Comparison of ENCODE assay signal across 1 fruit fly cellular context in genomic region chr3R:4399810-4400496, dm6.
TF ChIP-seq lines count a peak whose summit lies in the region.

No protein-coding gene starts in this region.

TF ChIP-seq in whole organism, embryonic, 481 proteins besides CTCF, POLR2A, EP300 and RAD21 (continued from another document and continues in another):
- no peak for TF ChIP-seq MTF-1 (GFP tag; optimal IDR thresholded peaks at IDR 0.05; lab: Kevin White, UChicago; ENCODE audit: borderline replicate concordance)
- no peak for TF ChIP-seq CG8290 (GFP tag; optimal IDR thresholded peaks at IDR 0.05; lab: Kevin White, UChicago)
- TF ChIP-seq CG8290 (tag; optimal IDR thresholded peaks at IDR 0.05; lab: Kevin White, UChicago) = no peak
- TF ChIP-seq CG2202 (tag; optimal IDR thresholded peaks at IDR 0.05; lab: Kevin White, UChicago) = no peak
- TF ChIP-seq tap (tag; optimal IDR thresholded peaks at IDR 0.05; lab: Kevin White, UChicago) = no peak
- no peak for TF ChIP-seq CG14965 (GFP tag; optimal IDR thresholded peaks at IDR 0.05; lab: Kevin White, UChicago; ENCODE audit: borderline replicate concordance)
- TF ChIP-seq ac (GFP tag; optimal IDR thresholded peaks at IDR 0.05; lab: Kevin White, UChicago) = no peak
- TF ChIP-seq fd96Cb (tag; optimal IDR thresholded peaks at IDR 0.05; lab: Kevin White, UChicago) = peak; percentile 10
- no peak for TF ChIP-seq hth (optimal IDR thresholded peaks at IDR 0.05; lab: Kevin White, UChicago)
- no peak for TF ChIP-seq CG12155 (GFP tag; optimal IDR thresholded peaks at IDR 0.05; lab: Kevin White, UChicago)
- TF ChIP-seq tll (GFP tag; optimal IDR thresholded peaks at IDR 0.05; lab: Kevin White, UChicago) = no peak
- peak; percentile 31; the same call in 1 of the 3 replicates for TF ChIP-seq ci (GFP tag; IDR thresholded peaks at IDR 0.05; lab: Robert Waterston, UW)
- TF ChIP-seq CHES-1-like (GFP tag; optimal IDR thresholded peaks at IDR 0.05; lab: Kevin White, UChicago) = no peak
- TF ChIP-seq sens (GFP tag; lab: Kevin White, UChicago) = peak; percentile 49
- no peak for TF ChIP-seq Bteb2 (GFP tag; optimal IDR thresholded peaks at IDR 0.05; lab: Kevin White, UChicago)
- TF ChIP-seq CG18011 (GFP tag; optimal IDR thresholded peaks at IDR 0.05; lab: Kevin White, UChicago) = no peak
- TF ChIP-seq Eip74EF (GFP tag; optimal IDR thresholded peaks at IDR 0.05; lab: Kevin White, UChicago) = no peak
- TF ChIP-seq B-H1 (GFP tag; IDR thresholded peaks at IDR 0.05; lab: Robert Waterston, UW) = no peak
- TF ChIP-seq Nf-YB (GFP tag; optimal IDR thresholded peaks at IDR 0.05; lab: Kevin White, UChicago) = no peak
- TF ChIP-seq fd64A (GFP tag; optimal IDR thresholded peaks at IDR 0.05; lab: Kevin White, UChicago) = no peak
- TF ChIP-seq bowl (GFP tag; IDR thresholded peaks at IDR 0.05; lab: Robert Waterston, UW) = no peak
- TF ChIP-seq Stat92E (GFP tag; optimal IDR thresholded peaks at IDR 0.05; lab: Kevin White, UChicago) = no peak
- TF ChIP-seq CG10147 (GFP tag; optimal IDR thresholded peaks at IDR 0.05; lab: Kevin White, UChicago) = peak; percentile 20
- TF ChIP-seq sc (optimal IDR thresholded peaks at IDR 0.05; lab: Kevin White, UChicago) = no peak
- no peak for TF ChIP-seq sc (GFP tag; optimal IDR thresholded peaks at IDR 0.05; lab: Kevin White, UChicago)
- peak; percentile 22 for TF ChIP-seq psq (GFP tag; optimal IDR thresholded peaks at IDR 0.05; lab: Kevin White, UChicago)
- TF ChIP-seq Gsc (GFP tag; IDR thresholded peaks at IDR 0.05; lab: Robert Waterston, UW) = no peak
- no peak for TF ChIP-seq Dp (GFP tag; optimal IDR thresholded peaks at IDR 0.05; lab: Kevin White, UChicago)
- no peak for TF ChIP-seq GATAe (GFP tag; conservative IDR thresholded peaks at IDR 0.05; lab: Robert Waterston, UW)
- TF ChIP-seq abd-A (tag; optimal IDR thresholded peaks at IDR 0.05; lab: Kevin White, UChicago) = no peak
- TF ChIP-seq CrebB (tag; optimal IDR thresholded peaks at IDR 0.05; lab: Kevin White, UChicago) = no peak
- TF ChIP-seq ap (GFP tag; IDR thresholded peaks at IDR 0.05; lab: Robert Waterston, UW) = no peak
- TF ChIP-seq scrt (GFP tag; optimal IDR thresholded peaks at IDR 0.05; lab: Kevin White, UChicago) = no peak
- TF ChIP-seq CG1792 (GFP tag; optimal IDR thresholded peaks at IDR 0.05; lab: Kevin White, UChicago) = no peak
- TF ChIP-seq pfk (GFP tag; optimal IDR thresholded peaks at IDR 0.05; lab: Kevin White, UChicago) = peak; percentile 8
- peak; percentile 26 for TF ChIP-seq Hsf (GFP tag; optimal IDR thresholded peaks at IDR 0.05; lab: Kevin White, UChicago)
- no peak for TF ChIP-seq NfI (GFP tag; optimal IDR thresholded peaks at IDR 0.05; lab: Kevin White, UChicago)
- TF ChIP-seq chn (GFP tag; optimal IDR thresholded peaks at IDR 0.05; lab: Kevin White, UChicago) = no peak
- peak; percentile 18 for TF ChIP-seq ind (GFP tag; optimal IDR thresholded peaks at IDR 0.05; lab: Kevin White, UChicago)
- no peak for TF ChIP-seq CG34376 (GFP tag; optimal IDR thresholded peaks at IDR 0.05; lab: Kevin White, UChicago)
- TF ChIP-seq sim (GFP tag; IDR thresholded peaks at IDR 0.05; lab: Robert Waterston, UW) = no peak
- TF ChIP-seq CG10321 (GFP tag; IDR thresholded peaks at IDR 0.05; lab: Robert Waterston, UW) = no peak
- no peak for TF ChIP-seq pho (GFP tag; optimal IDR thresholded peaks at IDR 0.05; lab: Kevin White, UChicago)
- TF ChIP-seq H2.0 (GFP tag; IDR thresholded peaks at IDR 0.05; lab: Robert Waterston, UW) = no peak
- TF ChIP-seq NC2α (GFP tag; optimal IDR thresholded peaks at IDR 0.05; lab: Kevin White, UChicago) = no peak
- peak; percentile 96 for TF ChIP-seq CG1024 (GFP tag; IDR thresholded peaks at IDR 0.05; lab: Robert Waterston, UW)
- no peak for TF ChIP-seq ATbp (GFP tag; optimal IDR thresholded peaks at IDR 0.05; lab: Kevin White, UChicago)
- no peak for TF ChIP-seq CG33213 (GFP tag; optimal IDR thresholded peaks at IDR 0.05; lab: Kevin White, UChicago)
- TF ChIP-seq Opbp (GFP tag; IDR thresholded peaks at IDR 0.05; lab: Robert Waterston, UW; ENCODE audit: partially characterized antibody) = peak; percentile 56; the same call in 1 of the 3 replicates
- TF ChIP-seq Optix (GFP tag; IDR thresholded peaks at IDR 0.05; lab: Robert Waterston, UW) = no peak
- TF ChIP-seq sr (GFP tag; IDR thresholded peaks at IDR 0.05; lab: Robert Waterston, UW) = no peak
- TF ChIP-seq danr (GFP tag; IDR thresholded peaks at IDR 0.05; lab: Robert Waterston, UW) = no peak
- no peak for TF ChIP-seq CG11398 (GFP tag; optimal IDR thresholded peaks at IDR 0.05; lab: Kevin White, UChicago)
- TF ChIP-seq CG5180 (GFP tag; optimal IDR thresholded peaks at IDR 0.05; lab: Kevin White, UChicago) = no peak
- TF ChIP-seq ems (GFP tag; optimal IDR thresholded peaks at IDR 0.05; lab: Kevin White, UChicago) = no peak
- TF ChIP-seq slbo (GFP tag; IDR thresholded peaks at IDR 0.05; lab: Robert Waterston, UW) = peak; percentile 61
- no peak for TF ChIP-seq E2f2 (GFP tag; IDR thresholded peaks at IDR 0.05; lab: Robert Waterston, UW)
- peak; percentile 18 for TF ChIP-seq CG10267 (tag; optimal IDR thresholded peaks at IDR 0.05; lab: Kevin White, UChicago)
- TF ChIP-seq CG9609 (GFP tag; optimal IDR thresholded peaks at IDR 0.05; lab: Kevin White, UChicago) = no peak
- no peak for TF ChIP-seq nerfin-2 (GFP tag; IDR thresholded peaks at IDR 0.05; lab: Robert Waterston, UW; ENCODE audit: partially characterized antibody)
- peak; percentile 39 for TF ChIP-seq Hr3 (GFP tag; optimal IDR thresholded peaks at IDR 0.05; lab: Kevin White, UChicago)
- TF ChIP-seq CG10462 (GFP tag; optimal IDR thresholded peaks at IDR 0.05; lab: Kevin White, UChicago) = no peak
- peak; percentile 63 for TF ChIP-seq vvl (GFP tag; IDR thresholded peaks at IDR 0.05; lab: Robert Waterston, UW)
- TF ChIP-seq luna (GFP tag; optimal IDR thresholded peaks at IDR 0.05; lab: Kevin White, UChicago) = no peak
- no peak for TF ChIP-seq tgo (GFP tag; IDR thresholded peaks at IDR 0.05; lab: Robert Waterston, UW)
- no peak for TF ChIP-seq btn (GFP tag; optimal IDR thresholded peaks at IDR 0.05; lab: Kevin White, UChicago)
- peak; percentile 4 for TF ChIP-seq Oli (tag; optimal IDR thresholded peaks at IDR 0.05; lab: Kevin White, UChicago)
- TF ChIP-seq CG7745 (tag; optimal IDR thresholded peaks at IDR 0.05; lab: Kevin White, UChicago) = no peak
- no peak for TF ChIP-seq Antp (GFP tag; optimal IDR thresholded peaks at IDR 0.05; lab: Kevin White, UChicago)
- peak; percentile 22 for TF ChIP-seq zen (tag; optimal IDR thresholded peaks at IDR 0.05; lab: Kevin White, UChicago)
- no peak for TF ChIP-seq crol (GFP tag; IDR thresholded peaks at IDR 0.05; lab: Robert Waterston, UW)
- TF ChIP-seq Sox102F (GFP tag; optimal IDR thresholded peaks at IDR 0.05; lab: Kevin White, UChicago) = no peak
- TF ChIP-seq Jarid2 (GFP tag; optimal IDR thresholded peaks at IDR 0.05; lab: Kevin White, UChicago) = no peak
- no peak for TF ChIP-seq gsb (GFP tag; IDR thresholded peaks at IDR 0.05; lab: Robert Waterston, UW)
- no peak for TF ChIP-seq CG1647 (GFP tag; optimal IDR thresholded peaks at IDR 0.05; lab: Kevin White, UChicago)
- TF ChIP-seq CG17186 (GFP tag; optimal IDR thresholded peaks at IDR 0.05; lab: Kevin White, UChicago) = no peak
- TF ChIP-seq emc (GFP tag; optimal IDR thresholded peaks at IDR 0.05; lab: Kevin White, UChicago) = no peak
- no peak for TF ChIP-seq sqz (GFP tag; optimal IDR thresholded peaks at IDR 0.05; lab: Kevin White, UChicago)
- TF ChIP-seq Atf-2 (GFP tag; optimal IDR thresholded peaks at IDR 0.05; lab: Kevin White, UChicago) = no peak
- no peak for TF ChIP-seq jing (GFP tag; optimal IDR thresholded peaks at IDR 0.05; lab: Kevin White, UChicago)
- TF ChIP-seq tx (GFP tag; optimal IDR thresholded peaks at IDR 0.05; lab: Kevin White, UChicago) = no peak
- TF ChIP-seq HLH3B (GFP tag; IDR thresholded peaks at IDR 0.05; lab: Robert Waterston, UW) = peak; percentile 7; the same call in 1 of the 2 replicates
- TF ChIP-seq grn (GFP tag; optimal IDR thresholded peaks at IDR 0.05; lab: Kevin White, UChicago) = no peak
- peak; percentile 63 for TF ChIP-seq CG1603 (tag; optimal IDR thresholded peaks at IDR 0.05; lab: Kevin White, UChicago)
- TF ChIP-seq lilli (GFP tag; optimal IDR thresholded peaks at IDR 0.05; lab: Kevin White, UChicago) = peak; percentile 50
- peak in 1 of 2 experiments; percentile 55 for TF ChIP-seq Dfd (GFP tag; optimal IDR thresholded peaks at IDR 0.05; lab: Kevin White, UChicago)
- TF ChIP-seq wek (GFP tag; optimal IDR thresholded peaks at IDR 0.05; lab: Kevin White, UChicago) = no peak
- no peak for TF ChIP-seq Bdp1 (GFP tag; optimal IDR thresholded peaks at IDR 0.05; lab: Kevin White, UChicago)
- TF ChIP-seq en (GFP tag; optimal IDR thresholded peaks at IDR 0.05; lab: Kevin White, UChicago) = no peak
- no peak for TF ChIP-seq Aef1 (GFP tag; IDR thresholded peaks at IDR 0.05; lab: Robert Waterston, UW)
- TF ChIP-seq CG10654 (GFP tag; optimal IDR thresholded peaks at IDR 0.05; lab: Kevin White, UChicago) = no peak
- no peak for TF ChIP-seq D19A (tag; optimal IDR thresholded peaks at IDR 0.05; lab: Kevin White, UChicago)
- no peak for TF ChIP-seq gcm2 (GFP tag; optimal IDR thresholded peaks at IDR 0.05; lab: Kevin White, UChicago)
- TF ChIP-seq CoRest (tag; optimal IDR thresholded peaks at IDR 0.05; lab: Kevin White, UChicago) = peak; percentile 62
- no peak; the same call in 1 of the 2 replicates for TF ChIP-seq CG6272 (GFP tag; IDR thresholded peaks at IDR 0.05; lab: Robert Waterston, UW)
- TF ChIP-seq CG12219 (GFP tag; optimal IDR thresholded peaks at IDR 0.05; lab: Kevin White, UChicago) = no peak
- no peak for TF ChIP-seq CG32767 (GFP tag; IDR thresholded peaks at IDR 0.05; lab: Robert Waterston, UW)
- no peak for TF ChIP-seq wor (GFP tag; IDR thresholded peaks at IDR 0.05; lab: Robert Waterston, UW)
- peak; percentile 2 for TF ChIP-seq Nf-YC (tag; optimal IDR thresholded peaks at IDR 0.05; lab: Kevin White, UChicago)
- no peak for TF ChIP-seq br (optimal IDR thresholded peaks at IDR 0.05; lab: Kevin White, UChicago)
- TF ChIP-seq HmgD (GFP tag; optimal IDR thresholded peaks at IDR 0.05; lab: Kevin White, UChicago) = no peak
- TF ChIP-seq CG3065 (GFP tag; optimal IDR thresholded peaks at IDR 0.05; lab: Kevin White, UChicago) = no peak
- no peak for TF ChIP-seq sima (GFP tag; optimal IDR thresholded peaks at IDR 0.05; lab: Kevin White, UChicago)
- TF ChIP-seq ham (GFP tag; IDR thresholded peaks at IDR 0.05; lab: Robert Waterston, UW) = no peak
- no peak for TF ChIP-seq CG6765 (GFP tag; optimal IDR thresholded peaks at IDR 0.05; lab: Kevin White, UChicago)
- peak; percentile 48 for TF ChIP-seq CG12391 (tag; optimal IDR thresholded peaks at IDR 0.05; lab: Kevin White, UChicago)
- no peak for TF ChIP-seq Hmx (GFP tag; optimal IDR thresholded peaks at IDR 0.05; lab: Kevin White, UChicago)
- TF ChIP-seq CG12299 (tag; optimal IDR thresholded peaks at IDR 0.05; lab: Kevin White, UChicago) = no peak
- TF ChIP-seq CG8924 (tag; optimal IDR thresholded peaks at IDR 0.05; lab: Kevin White, UChicago) = peak; percentile 7
- no peak for TF ChIP-seq sd (tag; optimal IDR thresholded peaks at IDR 0.05; lab: Kevin White, UChicago)
- no peak for TF ChIP-seq CG6175 (GFP tag; IDR thresholded peaks at IDR 0.05; lab: Robert Waterston, UW)
- no peak for TF ChIP-seq aop (GFP tag; IDR thresholded peaks at IDR 0.05; lab: Robert Waterston, UW)
- TF ChIP-seq CG12744 (GFP tag; optimal IDR thresholded peaks at IDR 0.05; lab: Kevin White, UChicago) = no peak
- TF ChIP-seq Hand (GFP tag; optimal IDR thresholded peaks at IDR 0.05; lab: Kevin White, UChicago) = no peak
- no peak for TF ChIP-seq CG11093 (GFP tag; IDR thresholded peaks at IDR 0.05; lab: Robert Waterston, UW)
- TF ChIP-seq ssp (GFP tag; IDR thresholded peaks at IDR 0.05; lab: Robert Waterston, UW) = peak; percentile 98
- TF ChIP-seq CG12769 (tag; optimal IDR thresholded peaks at IDR 0.05; lab: Kevin White, UChicago) = no peak
- TF ChIP-seq CG14014 (GFP tag; IDR thresholded peaks at IDR 0.05; lab: Robert Waterston, UW) = no peak
- TF ChIP-seq CkIIα-i1 (GFP tag; IDR thresholded peaks at IDR 0.05; lab: Robert Waterston, UW) = no peak
- TF ChIP-seq Dref (GFP tag; IDR thresholded peaks at IDR 0.05; lab: Robert Waterston, UW) = peak; percentile 78
- no peak for TF ChIP-seq trh (GFP tag; optimal IDR thresholded peaks at IDR 0.05; lab: Kevin White, UChicago)
- no peak for TF ChIP-seq CG34422 (GFP tag; IDR thresholded peaks at IDR 0.05; lab: Robert Waterston, UW)
- TF ChIP-seq mld (GFP tag; IDR thresholded peaks at IDR 0.05; lab: Robert Waterston, UW; ENCODE audit: partially characterized antibody) = no peak
- no peak for TF ChIP-seq vfl (GFP tag; optimal IDR thresholded peaks at IDR 0.05; lab: Kevin White, UChicago)
- TF ChIP-seq inv (GFP tag; IDR thresholded peaks at IDR 0.05; lab: Robert Waterston, UW; ENCODE audit: partially characterized antibody) = no peak
- TF ChIP-seq Lpt (GFP tag; optimal IDR thresholded peaks at IDR 0.05; lab: Kevin White, UChicago) = no peak
- TF ChIP-seq stwl (tag; optimal IDR thresholded peaks at IDR 0.05; lab: Kevin White, UChicago) = no peak
- TF ChIP-seq CG5953 (GFP tag; IDR thresholded peaks at IDR 0.05; lab: Robert Waterston, UW) = no peak
- no peak for TF ChIP-seq chm (GFP tag; IDR thresholded peaks at IDR 0.05; lab: Robert Waterston, UW)
- 0 out of 2 replicates have a peak, but pooled peaks have one; percentile 21 for TF ChIP-seq Ptx1 (GFP tag; IDR thresholded peaks at IDR 0.05; lab: Robert Waterston, UW)
- no peak for TF ChIP-seq usp (GFP tag; optimal IDR thresholded peaks at IDR 0.05; lab: Kevin White, UChicago)
- no peak for TF ChIP-seq gro (GFP tag; optimal IDR thresholded peaks at IDR 0.05; lab: Kevin White, UChicago)
- 0 out of 2 replicates have a peak, but pooled peaks have one; percentile 26 for TF ChIP-seq CG9215 (GFP tag; IDR thresholded peaks at IDR 0.05; lab: Robert Waterston, UW)
- no peak for TF ChIP-seq CG6854 (GFP tag; optimal IDR thresholded peaks at IDR 0.05; lab: Kevin White, UChicago)
- TF ChIP-seq zen2 (GFP tag; IDR thresholded peaks at IDR 0.05; lab: Robert Waterston, UW; ENCODE audit: partially characterized antibody) = no peak
- TF ChIP-seq CG3847 (GFP tag; IDR thresholded peaks at IDR 0.05; lab: Robert Waterston, UW) = 0 out of 2 replicates have a peak, but pooled peaks have one; percentile 22
- TF ChIP-seq knrl (GFP tag; IDR thresholded peaks at IDR 0.05; lab: Robert Waterston, UW; ENCODE audit: partially characterized antibody) = no peak
- no peak for TF ChIP-seq Taf1 (GFP tag; IDR thresholded peaks at IDR 0.05; lab: Robert Waterston, UW)
- peak; percentile 57 for TF ChIP-seq CG2116 (GFP tag; optimal IDR thresholded peaks at IDR 0.05; lab: Kevin White, UChicago)
